Fruit fly (Drosophila melanogaster): ENCODE data around the gene CG12426.

Gene CG12426

dm6 chr3R:27920883-27921282 is 48.7 kb upstream of the CG12426 start, which contains the start of gene CG12259 (continued):
- 0 out of 3 replicates have a peak, but pooled peaks have one; percentile 10 for TF ChIP-seq CG34224 (GFP tag; IDR thresholded peaks at IDR 0.05; ENCODE audit: partially characterized antibody)
- no peak for TF ChIP-seq Hr3 (GFP tag; optimal IDR thresholded peaks at IDR 0.05)
- peak; percentile 27; the same call in 1 of the 3 replicates for TF ChIP-seq CG17361 (GFP tag; IDR thresholded peaks at IDR 0.05)
- no peak for TF ChIP-seq CG6272 (GFP tag; IDR thresholded peaks at IDR 0.05)
- no peak for TF ChIP-seq CG33213 (GFP tag; optimal IDR thresholded peaks at IDR 0.05)
- no peak for TF ChIP-seq Ets97D (GFP tag; optimal IDR thresholded peaks at IDR 0.05)
- peak; percentile 12 for TF ChIP-seq gsb-n (tag; optimal IDR thresholded peaks at IDR 0.05)
- peak; percentile 10 for TF ChIP-seq wek (GFP tag; optimal IDR thresholded peaks at IDR 0.05)
- no peak for TF ChIP-seq fd96Cb (tag; optimal IDR thresholded peaks at IDR 0.05)
- no peak for TF ChIP-seq CG4707 (GFP tag; optimal IDR thresholded peaks at IDR 0.05)
- peak; percentile 50 for TF ChIP-seq CG10267 (tag; optimal IDR thresholded peaks at IDR 0.05)
- no peak for TF ChIP-seq HLH4C (GFP tag; IDR thresholded peaks at IDR 0.05; ENCODE audit: partially characterized antibody)
- TF ChIP-seq trem (tag; optimal IDR thresholded peaks at IDR 0.05): peak; percentile 43
- peak; percentile 56 for TF ChIP-seq sqz (GFP tag; optimal IDR thresholded peaks at IDR 0.05)
- peak; percentile 21 for TF ChIP-seq CG17385 (GFP tag; optimal IDR thresholded peaks at IDR 0.05)
- TF ChIP-seq CG2712 (tag; optimal IDR thresholded peaks at IDR 0.05): peak; percentile 23
- 0 out of 2 replicates have a peak, but pooled peaks have one; percentile 25 for TF ChIP-seq CG13287 (GFP tag; IDR thresholded peaks at IDR 0.05; ENCODE audit: partially characterized antibody)
- TF ChIP-seq CG1603 (tag; optimal IDR thresholded peaks at IDR 0.05): peak; percentile 12
- TF ChIP-seq CG18262 (tag; optimal IDR thresholded peaks at IDR 0.05): peak; percentile 19

dm6 chr3R:27919385-27919789 is 47.2 kb upstream of the CG12426 start, which contains the start of gene Boh1:
Gene Boh1, minus strand, starts transcription at chr3R:27919460.
- TF ChIP-seq nmo (GFP tag; optimal IDR thresholded peaks at IDR 0.05): peak; percentile 32
- no peak for TF ChIP-seq esg (GFP tag; conservative IDR thresholded peaks at IDR 0.05)
- no peak for TF ChIP-seq pum (GFP tag; optimal IDR thresholded peaks at IDR 0.05)
- TF ChIP-seq CG15479 (GFP tag; optimal IDR thresholded peaks at IDR 0.05): peak; percentile 25
- no peak for TF ChIP-seq MTF-1 (GFP tag; optimal IDR thresholded peaks at IDR 0.05; ENCODE audit: borderline replicate concordance)
- TF ChIP-seq Sry-δ (GFP tag; optimal IDR thresholded peaks at IDR 0.05): no peak
- TF ChIP-seq CG6854 (GFP tag; optimal IDR thresholded peaks at IDR 0.05): no peak
- no peak for TF ChIP-seq H15 (GFP tag; IDR thresholded peaks at IDR 0.05)
- no peak for TF ChIP-seq CG10366 (GFP tag; IDR thresholded peaks at IDR 0.05)
- no peak for TF ChIP-seq CG13894 (tag; optimal IDR thresholded peaks at IDR 0.05)
- no peak for TF ChIP-seq lab (GFP tag; optimal IDR thresholded peaks at IDR 0.05)
- TF ChIP-seq p53 (GFP tag; optimal IDR thresholded peaks at IDR 0.05): no peak
- no peak for TF ChIP-seq CG7928 (GFP tag; optimal IDR thresholded peaks at IDR 0.05)
- no peak for TF ChIP-seq chm (GFP tag; IDR thresholded peaks at IDR 0.05)
- no peak for TF ChIP-seq ATbp (GFP tag; optimal IDR thresholded peaks at IDR 0.05)
- no peak for TF ChIP-seq fu2 (GFP tag; optimal IDR thresholded peaks at IDR 0.05)
- no peak for TF ChIP-seq crc (GFP tag; optimal IDR thresholded peaks at IDR 0.05)
- TF ChIP-seq Six4 (GFP tag; optimal IDR thresholded peaks at IDR 0.05): no peak
- peak; percentile 47 for TF ChIP-seq CG18262 (tag; optimal IDR thresholded peaks at IDR 0.05)
- TF ChIP-seq ap (GFP tag; IDR thresholded peaks at IDR 0.05): no peak
- TF ChIP-seq org-1 (GFP tag; optimal IDR thresholded peaks at IDR 0.05): no peak
- no peak for TF ChIP-seq pnt (GFP tag; optimal IDR thresholded peaks at IDR 0.05)
- no peak for TF ChIP-seq Hmx (GFP tag; optimal IDR thresholded peaks at IDR 0.05)
- no peak for TF ChIP-seq Doc2 (GFP tag; IDR thresholded peaks at IDR 0.05)
- peak; percentile 39 for TF ChIP-seq stwl (tag; optimal IDR thresholded peaks at IDR 0.05)
- TF ChIP-seq CG15073 (GFP tag; optimal IDR thresholded peaks at IDR 0.05): no peak
- TF ChIP-seq CG43689 (GFP tag; IDR thresholded peaks at IDR 0.05): no peak
- no peak for TF ChIP-seq CG17612 (GFP tag; IDR thresholded peaks at IDR 0.05)
- TF ChIP-seq CG6689 (GFP tag; IDR thresholded peaks at IDR 0.05): 0 out of 2 replicates have a peak, but pooled peaks have one; percentile 27
- TF ChIP-seq twi (tag; optimal IDR thresholded peaks at IDR 0.05): peak; percentile 8
- no peak for TF ChIP-seq HmgD (GFP tag; optimal IDR thresholded peaks at IDR 0.05)
- TF ChIP-seq bab2 (GFP tag; optimal IDR thresholded peaks at IDR 0.05): no peak
- TF ChIP-seq Bdp1 (GFP tag; optimal IDR thresholded peaks at IDR 0.05): no peak

Measured in whole organism, embryonic.